Fruit fly (Drosophila melanogaster): Measurements from ENCODE around the gene AlkB.

dm6 chrX:15816905-15817304 lies 42.4 kb downstream of the AlkB start:
- TF ChIP-seq pad (GFP tag; optimal IDR thresholded peaks at IDR 0.05), result no peak
- TF ChIP-seq CG12768 (GFP tag; optimal IDR thresholded peaks at IDR 0.05), result no peak
- no peak for TF ChIP-seq CG1620 (GFP tag; optimal IDR thresholded peaks at IDR 0.05)
- no peak for TF ChIP-seq Clk (GFP tag; optimal IDR thresholded peaks at IDR 0.05)
- no peak for TF ChIP-seq CG14711 (tag; optimal IDR thresholded peaks at IDR 0.05)
- TF ChIP-seq kay (GFP tag; ENCODE audit: borderline replicate concordance), result no peak
- TF ChIP-seq Mnt (GFP tag; optimal IDR thresholded peaks at IDR 0.05), result no peak
- TF ChIP-seq cic (GFP tag; optimal IDR thresholded peaks at IDR 0.05), result no peak
- no peak for TF ChIP-seq cnc (optimal IDR thresholded peaks at IDR 0.05)
- TF ChIP-seq CG5204 (GFP tag; optimal IDR thresholded peaks at IDR 0.05), result no peak

Data from whole organism, adult.